Worm (Caenorhabditis elegans): ENCODE measurements around the gene cox-10.

DNA sequence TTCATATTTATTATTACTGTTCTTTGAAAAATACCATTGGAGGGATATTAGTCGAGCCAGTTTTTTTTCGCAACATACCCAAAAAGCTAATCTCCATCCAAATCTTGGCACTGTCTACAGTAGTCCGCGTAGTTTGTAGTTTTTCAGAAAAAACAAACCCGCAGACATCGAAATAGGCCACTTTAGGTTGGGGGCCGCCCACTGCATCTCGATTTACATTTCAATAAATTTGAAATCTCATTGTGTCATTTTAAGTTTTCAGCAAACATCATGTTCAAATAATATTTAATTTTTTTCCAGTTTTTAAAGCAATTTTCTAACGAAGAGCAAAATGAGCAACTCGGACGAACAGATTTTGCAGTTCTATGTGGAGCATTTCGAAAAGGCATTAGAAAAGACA lies 39.4 kb upstream of the cox-10 start, which contains the start of gene nhr-235:
- TF ChIP-seq ref-2 (tag; optimal IDR thresholded peaks at IDR 0.05) = no peak
- TF ChIP-seq elt-2 (tag; optimal IDR thresholded peaks at IDR 0.05) = no peak
